Worm (Caenorhabditis elegans): ENCODE results near the gene idpp-16.

- TF ChIP-seq nhr-28 (tag; optimal IDR thresholded peaks at IDR 0.05): no peak
- TF ChIP-seq sox-4 (tag; optimal IDR thresholded peaks at IDR 0.05): no peak
- no peak for TF ChIP-seq nhr-76 (tag; optimal IDR thresholded peaks at IDR 0.05)
- TF ChIP-seq ceh-63 (GFP tag; optimal IDR thresholded peaks at IDR 0.05): no peak
- no peak for TF ChIP-seq mep-1 (tag; optimal IDR thresholded peaks at IDR 0.05)
- TF ChIP-seq dpl-1 (GFP tag; optimal IDR thresholded peaks at IDR 0.05): no peak
- TF ChIP-seq lir-3 (tag; optimal IDR thresholded peaks at IDR 0.05; ENCODE audit: poor library complexity): no peak
- TF ChIP-seq snpc-4 (tag; optimal IDR thresholded peaks at IDR 0.05): no peak
- TF ChIP-seq ztf-4 (tag; optimal IDR thresholded peaks at IDR 0.05): no peak
Measured at ce11 chrV:11613007-11613406, 6.7 kb upstream of the idpp-16 start, which contains the start of gene tag-290.

Data from whole organism, L1 larva.